Fruit fly (Drosophila melanogaster): ENCODE data around the gene kto.
A peak's percentile ranks its signal among the peaks of the same experiment; 100 is the strongest.

Gene kto

DNA sequence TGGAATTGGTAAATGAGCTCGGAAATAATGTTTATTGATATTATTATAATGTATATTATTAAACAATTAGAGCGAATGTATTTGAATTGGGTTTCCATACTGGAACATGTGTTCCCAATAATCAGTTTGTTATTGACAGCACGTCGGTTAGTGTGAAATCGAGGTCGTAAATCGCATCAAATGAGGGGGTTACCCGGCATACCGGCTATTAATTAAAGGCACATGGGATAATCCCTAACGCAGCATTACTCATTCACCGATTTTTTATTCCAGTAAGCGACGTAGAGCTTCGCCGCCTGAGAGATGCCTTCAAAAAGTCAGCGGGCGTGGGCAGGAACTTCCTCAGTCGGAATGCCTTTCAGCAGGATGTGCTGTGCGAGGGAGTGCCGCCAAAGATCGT is 37.1 kb downstream of the kto start:
- TF ChIP-seq dsf (GFP tag; optimal IDR thresholded peaks at IDR 0.05; ENCODE audit: borderline replicate concordance): no peak
- TF ChIP-seq HLH106 (tag; optimal IDR thresholded peaks at IDR 0.05): no peak
- TF ChIP-seq Rel (GFP tag; optimal IDR thresholded peaks at IDR 0.05): no peak
- TF ChIP-seq Rel (tag; optimal IDR thresholded peaks at IDR 0.05): peak; percentile 91
